Fruit fly (Drosophila melanogaster): ENCODE measurements around the gene Ssl1.
A peak's percentile ranks its signal among the peaks of the same experiment; 100 is the strongest.

Ssl1 gene

dm6 chr3L:22868070-22868469 is 10.8 kb upstream of the Ssl1 start, which contains the start of gene EMC4 (continued):
- TF ChIP-seq CG2129 (GFP tag; IDR thresholded peaks at IDR 0.05; ENCODE audit: partially characterized antibody) (0 out of 2 replicates have a peak, but pooled peaks have one; percentile 20), hkb (optimal IDR thresholded peaks at IDR 0.05) (peak; percentile 39), hkb (GFP tag; IDR thresholded peaks at IDR 0.05) (no peak), dysf (GFP tag; IDR thresholded peaks at IDR 0.05) (no peak), CG12104 (GFP tag; optimal IDR thresholded peaks at IDR 0.05) (no peak), bcd (GFP tag; optimal IDR thresholded peaks at IDR 0.05) (peak; percentile 2), HLH3B (GFP tag; IDR thresholded peaks at IDR 0.05) (no peak; the same call in 1 of the 2 replicates), twi (tag; optimal IDR thresholded peaks at IDR 0.05) (no peak), CG1647 (GFP tag; optimal IDR thresholded peaks at IDR 0.05) (peak; percentile 24), NFAT (GFP tag; IDR thresholded peaks at IDR 0.05) (peak; percentile 25; the same call in 1 of the 2 replicates), trem (tag; optimal IDR thresholded peaks at IDR 0.05) (peak; percentile 72), CG11398 (GFP tag; optimal IDR thresholded peaks at IDR 0.05) (peak; percentile 23), chif (GFP tag; optimal IDR thresholded peaks at IDR 0.05) (peak; percentile 22 to 51), vfl (GFP tag; optimal IDR thresholded peaks at IDR 0.05) (peak; percentile 73), shn (GFP tag; optimal IDR thresholded peaks at IDR 0.05) (peak; percentile 24), gsb-n (tag; optimal IDR thresholded peaks at IDR 0.05) (peak; percentile 11), prd (optimal IDR thresholded peaks at IDR 0.05) (no peak), prd (GFP tag; IDR thresholded peaks at IDR 0.05) (no peak), CG2202 (tag; optimal IDR thresholded peaks at IDR 0.05) (no peak), Hmx (GFP tag; optimal IDR thresholded peaks at IDR 0.05) (no peak), maf-S (GFP tag; optimal IDR thresholded peaks at IDR 0.05) (peak; percentile 28), Deaf1 (tag; optimal IDR thresholded peaks at IDR 0.05) (peak; percentile 11), CG17361 (GFP tag; IDR thresholded peaks at IDR 0.05) (peak; percentile 27; the same call in 1 of the 3 replicates), CG17612 (GFP tag; IDR thresholded peaks at IDR 0.05) (no peak), vnd (GFP tag; IDR thresholded peaks at IDR 0.05; ENCODE audit: partially characterized antibody) (no peak), CG13894 (tag; optimal IDR thresholded peaks at IDR 0.05) (peak; percentile 38), CG13123 (GFP tag; optimal IDR thresholded peaks at IDR 0.05) (peak; percentile 3), phol (tag; optimal IDR thresholded peaks at IDR 0.05) (peak; percentile 87), Bteb2 (GFP tag; optimal IDR thresholded peaks at IDR 0.05) (peak; percentile 55), CG17359 (tag; optimal IDR thresholded peaks at IDR 0.05) (peak; percentile 35), Hsf (GFP tag; optimal IDR thresholded peaks at IDR 0.05) (peak; percentile 61), Hr51 (GFP tag; optimal IDR thresholded peaks at IDR 0.05) (peak; percentile 8 to 47), CG31224 (GFP tag; IDR thresholded peaks at IDR 0.05) (no peak), CG12391 (tag; optimal IDR thresholded peaks at IDR 0.05) (peak; percentile 54), gcm (GFP tag; optimal IDR thresholded peaks at IDR 0.05) (no peak), CG17385 (GFP tag; optimal IDR thresholded peaks at IDR 0.05) (peak; percentile 47), CG30020 (tag; optimal IDR thresholded peaks at IDR 0.05) (peak; percentile 32), Awh (GFP tag; IDR thresholded peaks at IDR 0.05) (no peak), CG10959 (GFP tag; IDR thresholded peaks at IDR 0.05) (no peak), CG2199 (GFP tag; IDR thresholded peaks at IDR 0.05) (peak; percentile 70; the same call in 1 of the 3 replicates), gsb (GFP tag; IDR thresholded peaks at IDR 0.05) (no peak), lbe (GFP tag; optimal IDR thresholded peaks at IDR 0.05) (peak; percentile 80), dpn (GFP tag; optimal IDR thresholded peaks at IDR 0.05) (peak; percentile 53 to 62), CG7963 (GFP tag; IDR thresholded peaks at IDR 0.05; ENCODE audit: partially characterized antibody) (peak; percentile 50; the same call in 1 of the 3 replicates), CG10979 (tag; optimal IDR thresholded peaks at IDR 0.05) (peak; percentile 28), gfzf (GFP tag; optimal IDR thresholded peaks at IDR 0.05) (peak; percentile 21), CG4617 (GFP tag; optimal IDR thresholded peaks at IDR 0.05; ENCODE audit: borderline replicate concordance) (peak; percentile 78), salm (tag; optimal IDR thresholded peaks at IDR 0.05) (no peak), gro (GFP tag; optimal IDR thresholded peaks at IDR 0.05) (peak; percentile 76), bsh (GFP tag; optimal IDR thresholded peaks at IDR 0.05) (peak in 1 of 2 experiments; percentile 25), NC2α (GFP tag; optimal IDR thresholded peaks at IDR 0.05) (no peak)
